Worm (Caenorhabditis elegans) whole organism, young adult: ENCODE data around the gene F41H10.5.

Experiments
- D2030.7 ChIP-seq: fragments of 200-800 bp; sonication (Bioruptor generic); IDR thresholded peaks from 2 replicates; pipeline ENCODE4 v1.3.6; 2022; ENCODE audit warnings: missing genetic modification reagents, missing genetic modification characterization, missing compliant biosample characterization
- F10E7.11 ChIP-seq: sonication (generic microtip); optimal IDR thresholded peaks from 2 replicates; lab custom pipeline; 2017; ENCODE audit warnings: mild to moderate bottlenecking, missing genetic modification characterization, moderate library complexity, missing compliant biosample characterization
- F52B5.7 ChIP-seq: sonication (generic microtip); optimal IDR thresholded peaks from 2 replicates; lab custom pipeline; 2016; ENCODE audit warnings: mild to moderate bottlenecking, missing genetic modification characterization, missing compliant biosample characterization
- F55B11.4 ChIP-seq: sonication (generic microtip); optimal IDR thresholded peaks from 2 replicates; lab custom pipeline; 2016; ENCODE audit warnings: missing compliant biosample characterization, missing genetic modification characterization, borderline replicate concordance; ENCODE audit not compliant: insufficient read depth
- F57A8.1 ChIP-seq: fragments of 200-800 bp; sonication (Bioruptor generic); optimal IDR thresholded peaks from 2 replicates; lab custom pipeline; 2018; ENCODE audit warnings: mild to moderate bottlenecking, missing genetic modification characterization, moderate library complexity, missing compliant biosample characterization
- K12H6.12 ChIP-seq: fragments of 200-800 bp; sonication (Bioruptor generic); optimal IDR thresholded peaks from 2 replicates; lab custom pipeline; 2018; ENCODE audit warnings: mild to moderate bottlenecking, missing genetic modification characterization, missing compliant biosample characterization
- T26A5.8 ChIP-seq: sonication (generic microtip); optimal IDR thresholded peaks from 2 replicates; lab custom pipeline; 2016; ENCODE audit warnings: missing genetic modification characterization, missing compliant biosample characterization
- Y79H2A.3 ChIP-seq: fragments of 200-800 bp; sonication (Bioruptor generic); conservative IDR thresholded peaks from 2 replicates; pipeline ENCODE4 v1.3.6; 2022; ENCODE audit warnings: missing genetic modification reagents, missing genetic modification characterization, missing compliant biosample characterization
- aptf-2 ChIP-seq: fragments of 200-800 bp; sonication (Bioruptor generic); conservative IDR thresholded peaks from 2 replicates; pipeline ENCODE4 v1.3.6; 2022; ENCODE audit warnings: missing genetic modification reagents, missing genetic modification characterization, missing compliant biosample characterization
- atf-7 ChIP-seq: sonication (generic microtip); optimal IDR thresholded peaks from 2 replicates; lab custom pipeline; 2017; ENCODE audit warnings: mild to moderate bottlenecking, missing genetic modification characterization, missing compliant biosample characterization
- athp-1 ChIP-seq: sonication (generic microtip); optimal IDR thresholded peaks from 2 replicates; lab custom pipeline; 2017; ENCODE audit warnings: mild to moderate bottlenecking, missing genetic modification characterization, missing compliant biosample characterization
- attf-3 ChIP-seq: fragments of 200-800 bp; sonication (Bioruptor generic); conservative IDR thresholded peaks from 2 replicates; pipeline ENCODE4 v1.3.6; 2022; ENCODE audit warnings: missing genetic modification reagents, missing genetic modification characterization, missing compliant biosample characterization
- attf-6 ChIP-seq: fragments of 200-800 bp; sonication (Bioruptor generic); IDR thresholded peaks from 2 replicates; pipeline ENCODE4 v1.3.6; 2022; ENCODE audit warnings: missing genetic modification reagents, missing genetic modification characterization, missing compliant biosample characterization
- bed-2 ChIP-seq: fragments of 200-800 bp; sonication (Bioruptor generic); IDR thresholded peaks from 2 replicates; pipeline ENCODE4 v1.3.6; 2022; ENCODE audit warnings: missing genetic modification reagents, missing genetic modification characterization, missing compliant biosample characterization
- ceh-58 ChIP-seq: fragments of 200-800 bp; sonication (Bioruptor generic); IDR thresholded peaks from 2 replicates; pipeline ENCODE4 v1.3.6; 2022; ENCODE audit warnings: missing genetic modification characterization, missing compliant biosample characterization
- ceh-79 ChIP-seq: sonication (generic microtip); optimal IDR thresholded peaks from 2 replicates; lab custom pipeline; 2017; ENCODE audit warnings: mild to moderate bottlenecking, missing genetic modification characterization, missing compliant biosample characterization
- dpl-1 ChIP-seq: fragments of 150-350 bp; optimal IDR thresholded peaks from 2 replicates; lab custom pipeline; 2014; ENCODE audit warnings: missing biosample characterization, missing genetic modification reagents, missing genetic modification characterization
- egrh-3 ChIP-seq: fragments of 200-800 bp; sonication (Bioruptor generic); IDR thresholded peaks from 2 replicates; pipeline ENCODE4 v1.3.6; 2022; ENCODE audit warnings: missing genetic modification reagents, missing genetic modification characterization, missing compliant biosample characterization
- ets-4 ChIP-seq: fragments of 200-800 bp; sonication (Bioruptor generic); optimal IDR thresholded peaks from 2 replicates; lab custom pipeline; 2018; ENCODE audit warnings: mild to moderate bottlenecking, missing genetic modification characterization, missing compliant biosample characterization
- fkh-3 ChIP-seq: sonication (generic microtip); optimal IDR thresholded peaks from 2 replicates; lab custom pipeline; 2016; ENCODE audit warnings: mild to moderate bottlenecking, missing genetic modification characterization, missing compliant biosample characterization
- gei-17 ChIP-seq: fragments of 200-800 bp; sonication (Bioruptor generic); optimal IDR thresholded peaks from 2 replicates; lab custom pipeline; 2018; ENCODE audit warnings: mild to moderate bottlenecking, missing genetic modification characterization, missing compliant biosample characterization
- hlh-26 ChIP-seq: fragments of 200-800 bp; sonication (Bioruptor generic); conservative IDR thresholded peaks from 2 replicates; pipeline ENCODE4 v1.3.6; 2022; ENCODE audit warnings: missing genetic modification reagents, missing genetic modification characterization, missing compliant biosample characterization
- hmg-1.2 ChIP-seq: fragments of 200-800 bp; sonication (Bioruptor generic); IDR thresholded peaks from 2 replicates; pipeline ENCODE4 v1.3.6; 2022; ENCODE audit warnings: missing genetic modification reagents, missing genetic modification characterization, missing compliant biosample characterization
- lag-1 ChIP-seq: fragments of 200-800 bp; sonication (Bioruptor generic); IDR thresholded peaks from 2 replicates; pipeline ENCODE4 v1.3.6; 2022; ENCODE audit warnings: missing genetic modification reagents, missing genetic modification characterization, missing compliant biosample characterization
- let-607 ChIP-seq, 2 experiments: fragments of 200-800 bp in 1 of 2; sonication (Bioruptor generic) in 1 of 2; sonication (generic microtip) in 1 of 2; optimal IDR thresholded peaks; 2 replicates each; lab custom pipeline; 2016 to 2018; ENCODE audit warnings: mild to moderate bottlenecking in 2 of 2, missing compliant biosample characterization in 2 of 2, missing genetic modification characterization in 2 of 2, moderate library complexity in 2 of 2, missing genotype in 1 of 2
- lin-35 ChIP-seq, 3 experiments: fragments of 150-350 bp in 2 of 3; sonication (generic microtip) in 1 of 3; optimal IDR thresholded peaks; 2 replicates each; lab custom pipeline; 2014 to 2018; ENCODE audit warnings: missing biosample characterization in 3 of 3, missing genetic modification characterization in 3 of 3, missing genetic modification reagents in 3 of 3
- lin-40 ChIP-seq: sonication (generic microtip); optimal IDR thresholded peaks from 2 replicates; lab custom pipeline; 2016; ENCODE audit warnings: missing genetic modification characterization, mild to moderate bottlenecking, missing compliant biosample characterization, missing genotype, missing genetic modification reagents
- lin-54 ChIP-seq: fragments of 200-800 bp; sonication (Bioruptor generic); optimal IDR thresholded peaks from 2 replicates; lab custom pipeline; 2018; ENCODE audit warnings: mild to moderate bottlenecking, missing genetic modification characterization, missing compliant biosample characterization
- lsy-27 ChIP-seq: sonication (generic microtip); optimal IDR thresholded peaks from 2 replicates; lab custom pipeline; 2017; ENCODE audit warnings: missing genetic modification characterization, mild to moderate bottlenecking, missing compliant biosample characterization, antibody characterized with exemption, missing genotype, borderline replicate concordance; ENCODE audit not compliant: insufficient read depth
- mcd-1 ChIP-seq: fragments of 200-800 bp; sonication (Bioruptor generic); IDR thresholded peaks from 2 replicates; pipeline ENCODE4 v1.3.6; 2022; ENCODE audit warnings: missing genetic modification reagents, missing genetic modification characterization, missing compliant biosample characterization
- mel-28 ChIP-seq: sonication (generic microtip); optimal IDR thresholded peaks from 2 replicates; lab custom pipeline; 2016; ENCODE audit warnings: borderline replicate concordance, mild to moderate bottlenecking, missing genetic modification characterization, missing compliant biosample characterization
- mes-4 ChIP-seq: sonication (generic microtip); optimal IDR thresholded peaks from 2 replicates; lab custom pipeline; 2016; ENCODE audit warnings: missing genotype, missing genetic modification characterization, missing compliant biosample characterization
- nfya-1 ChIP-seq: sonication (generic microtip); optimal IDR thresholded peaks from 2 replicates; lab custom pipeline; 2017; ENCODE audit warnings: antibody characterized with exemption, missing compliant biosample characterization, missing genetic modification characterization, borderline replicate concordance; ENCODE audit not compliant: insufficient read depth
- nfya-2 ChIP-seq: fragments of 200-800 bp; sonication (Bioruptor generic); IDR thresholded peaks from 2 replicates; pipeline ENCODE4 v1.3.6; 2022; ENCODE audit warnings: missing genetic modification reagents, missing genetic modification characterization, missing compliant biosample characterization
- nhr-120 ChIP-seq: fragments of 200-800 bp; sonication (Bioruptor generic); IDR thresholded peaks from 2 replicates; pipeline ENCODE4 v1.3.6; 2022; ENCODE audit warnings: missing genetic modification characterization, missing compliant biosample characterization
- nhr-27 ChIP-seq: fragments of 200-800 bp; sonication (Bioruptor generic); optimal IDR thresholded peaks from 2 replicates; lab custom pipeline; 2018; ENCODE audit warnings: mild to moderate bottlenecking, missing genetic modification characterization, moderate library complexity, missing compliant biosample characterization
- nhr-80 ChIP-seq: sonication (generic microtip); optimal IDR thresholded peaks from 2 replicates; lab custom pipeline; 2016; ENCODE audit warnings: missing genetic modification characterization, missing compliant biosample characterization
- pbrm-1 ChIP-seq: fragments of 200-800 bp; sonication (Bioruptor generic); IDR thresholded peaks from 2 replicates; pipeline ENCODE4 v1.3.6; 2022; ENCODE audit warnings: missing genetic modification reagents, missing genetic modification characterization, missing compliant biosample characterization
- rcor-1 ChIP-seq: fragments of 200-800 bp; sonication (Bioruptor generic); IDR thresholded peaks from 2 replicates; pipeline ENCODE4 v1.3.6; 2022; ENCODE audit warnings: missing genetic modification reagents, missing genetic modification characterization, missing compliant biosample characterization
- sdz-38 ChIP-seq: sonication (generic microtip); optimal IDR thresholded peaks from 2 replicates; lab custom pipeline; 2016; ENCODE audit warnings: missing genotype, missing genetic modification characterization, missing compliant biosample characterization
- snpc-1.3 ChIP-seq: sonication (generic microtip); optimal IDR thresholded peaks from 2 replicates; lab custom pipeline; 2017; ENCODE audit warnings: missing genetic modification characterization, mild to moderate bottlenecking, missing compliant biosample characterization, antibody characterized with exemption, moderate library complexity, missing genotype, missing genetic modification reagents; ENCODE audit not compliant: insufficient read depth
- sptf-2 ChIP-seq: fragments of 200-800 bp; sonication (Bioruptor generic); optimal IDR thresholded peaks from 2 replicates; lab custom pipeline; 2018; ENCODE audit warnings: mild to moderate bottlenecking, missing genetic modification characterization, missing compliant biosample characterization
- tbx-9 ChIP-seq: sonication (generic microtip); optimal IDR thresholded peaks from 2 replicates; lab custom pipeline; 2016; ENCODE audit warnings: borderline replicate concordance, missing genetic modification characterization, inconsistent platforms, missing compliant biosample characterization
- tlf-1 ChIP-seq: fragments of 200-800 bp; sonication (Bioruptor generic); optimal IDR thresholded peaks from 2 replicates; lab custom pipeline; 2018; ENCODE audit warnings: mild to moderate bottlenecking, missing genetic modification characterization, missing compliant biosample characterization
- zfh-2 ChIP-seq: fragments of 200-800 bp; sonication (Bioruptor generic); conservative IDR thresholded peaks from 2 replicates; pipeline ENCODE4 v1.3.6; 2022; ENCODE audit warnings: missing genetic modification reagents, missing genetic modification characterization, missing compliant biosample characterization
- zim-3 ChIP-seq: sonication (generic microtip); optimal IDR thresholded peaks from 2 replicates; lab custom pipeline; 2017; ENCODE audit warnings: mild to moderate bottlenecking, missing genetic modification characterization, moderate library complexity, missing compliant biosample characterization
- ztf-6 ChIP-seq: fragments of 200-800 bp; sonication (Bioruptor generic); IDR thresholded peaks from 2 replicates; pipeline ENCODE4 v1.3.6; 2022; ENCODE audit warnings: missing genetic modification reagents, missing genetic modification characterization, missing compliant biosample characterization

The F41H10.5 gene

ce11 chrIV:5339255-5339654, 21.5 kb upstream of the F41H10.5 start, which contains the start of gene Y4C6B.2:
Y4C6B.2 (plus strand) TSS chrIV:5339574.
- TF ChIP-seq ceh-58 (GFP tag; lab: Robert Waterston, UW) (no peak), nfya-2 (GFP tag; lab: Robert Waterston, UW) (no peak), attf-3 (GFP tag; lab: Robert Waterston, UW) (no peak), lin-40 (no peak), hmg-1.2 (no peak)

ce11 chrIV:5344168-5344567, 16.5 kb upstream of the F41H10.5 start:
- no peak for TF ChIP-seq ztf-6 (GFP tag; lab: Robert Waterston, UW)
- no peak for TF ChIP-seq lag-1 (GFP tag; lab: Robert Waterston, UW)
- no peak for TF ChIP-seq K12H6.12 (tag; lab: Kevin White, UChicago)
- no peak for TF ChIP-seq nhr-27
- TF ChIP-seq tbx-9, result no peak
- no peak for TF ChIP-seq fkh-3
- TF ChIP-seq ceh-79 (tag; lab: Kevin White, UChicago), result no peak
- no peak for TF ChIP-seq nfya-1
- TF ChIP-seq dpl-1 (GFP tag; lab: Kevin White, UChicago), result no peak
- TF ChIP-seq lsy-27 (tag; lab: Kevin White, UChicago), result no peak
- no peak for TF ChIP-seq lin-35 (GFP tag; optimal IDR thresholded peaks at IDR 0.05; lab: Kevin White, UChicago)
- TF ChIP-seq F57A8.1, result no peak
- TF ChIP-seq egrh-3, result no peak
- TF ChIP-seq hlh-26 (GFP tag; lab: Robert Waterston, UW), result no peak
- TF ChIP-seq snpc-1.3 (tag; lab: Kevin White, UChicago), result peak; percentile 36
- TF ChIP-seq T26A5.8 (tag; lab: Kevin White, UChicago), result no peak
- 0 out of 2 replicates have a peak, but pooled peaks have one; percentile 53 for TF ChIP-seq pbrm-1
- no peak for TF ChIP-seq athp-1 (tag; lab: Kevin White, UChicago)
- TF ChIP-seq ceh-58 (GFP tag; lab: Robert Waterston, UW), result no peak
- no peak for TF ChIP-seq tlf-1
- TF ChIP-seq ets-4, result no peak
- no peak for TF ChIP-seq F52B5.7 (tag; lab: Kevin White, UChicago)
- no peak for TF ChIP-seq F10E7.11 (tag; lab: Kevin White, UChicago)
- TF ChIP-seq atf-7 (tag; lab: Kevin White, UChicago), result peak; percentile 0
- no peak for TF ChIP-seq mes-4 (tag; lab: Kevin White, UChicago)
- no peak for TF ChIP-seq rcor-1
- TF ChIP-seq hmg-1.2, result no peak; the same call in 1 of the 2 replicates
- no peak for TF ChIP-seq zim-3
- no peak for TF ChIP-seq sptf-2 (GFP tag; lab: Kevin White, UChicago)
- peak; percentile 21 for TF ChIP-seq nhr-80 (tag; lab: Kevin White, UChicago)
- TF ChIP-seq D2030.7 (GFP tag; lab: Robert Waterston, UW), result peak; percentile 45; the same call in 1 of the 2 replicates
- no peak for TF ChIP-seq F55B11.4 (tag; lab: Kevin White, UChicago)
- no peak for TF ChIP-seq gei-17 (GFP tag; lab: Kevin White, UChicago)
- TF ChIP-seq aptf-2 (GFP tag; lab: Robert Waterston, UW), result no peak
- no peak for TF ChIP-seq zfh-2 (GFP tag; lab: Robert Waterston, UW)
- TF ChIP-seq nhr-120 (GFP tag; lab: Robert Waterston, UW), result no peak
- no peak for TF ChIP-seq mel-28 (tag; lab: Kevin White, UChicago)
- TF ChIP-seq mcd-1 (GFP tag; lab: Robert Waterston, UW), result no peak
- TF ChIP-seq attf-6, result peak; percentile 46; the same call in 1 of the 2 replicates
- TF ChIP-seq lin-54, result peak; percentile 41
- no peak for TF ChIP-seq let-607 (tag; optimal IDR thresholded peaks at IDR 0.05; lab: Kevin White, UChicago)
- no peak for TF ChIP-seq sdz-38 (tag; lab: Kevin White, UChicago)
- TF ChIP-seq Y79H2A.3 (GFP tag; lab: Robert Waterston, UW), result no peak
- TF ChIP-seq bed-2, result no peak
